Fruit fly (Drosophila melanogaster): ENCODE measurements around the gene CG11598.

DNA sequence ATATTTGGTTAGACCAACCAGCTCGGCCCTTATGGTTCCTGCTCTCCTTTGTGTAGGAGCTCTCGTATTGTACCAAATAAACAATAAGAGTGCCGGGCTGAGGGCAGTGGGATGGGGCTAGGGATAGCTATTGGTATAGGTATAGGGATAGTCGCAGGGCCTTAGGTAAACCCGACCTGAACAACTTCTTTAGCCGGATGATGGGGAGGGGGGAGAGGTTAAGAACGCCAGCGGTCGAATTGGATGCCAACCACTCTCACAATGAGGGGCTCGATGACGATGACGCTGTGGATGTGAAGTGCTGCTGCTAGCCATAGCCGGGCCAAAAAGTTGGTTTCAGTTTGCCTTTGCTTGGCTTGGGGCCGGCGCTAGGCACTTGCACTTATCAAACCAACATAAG, 12.6 kb downstream of the CG11598 start:
- no peak for TF ChIP-seq CG17806 (tag; optimal IDR thresholded peaks at IDR 0.05)
- TF ChIP-seq D1 (tag; optimal IDR thresholded peaks at IDR 0.05): no peak
- no peak for TF ChIP-seq CG10348 (GFP tag; IDR thresholded peaks at IDR 0.05)
- no peak for TF ChIP-seq CG9948 (tag; optimal IDR thresholded peaks at IDR 0.05)
- no peak for TF ChIP-seq CG34367 (tag; optimal IDR thresholded peaks at IDR 0.05)
- TF ChIP-seq gl (tag; optimal IDR thresholded peaks at IDR 0.05): no peak
- TF ChIP-seq Snoo (tag; optimal IDR thresholded peaks at IDR 0.05): no peak
- no peak for TF ChIP-seq CG8159 (tag; optimal IDR thresholded peaks at IDR 0.05)
- TF ChIP-seq fd96Ca (GFP tag; IDR thresholded peaks at IDR 0.05): 0 out of 3 replicates have a peak, but pooled peaks have one; percentile 26
